Worm (Caenorhabditis elegans): Measurements from ENCODE around the gene bli-5.

ce11 chrIII:13385850-13386249, 43.7 kb downstream of the bli-5 start, which contains the start of gene T03F6.4:
- TF ChIP-seq rcor-1 (GFP tag; IDR thresholded peaks at IDR 0.05) (no peak), K12H6.12 (tag; optimal IDR thresholded peaks at IDR 0.05) (no peak), him-1 (tag; optimal IDR thresholded peaks at IDR 0.05) (no peak), T07F8.4 (tag; optimal IDR thresholded peaks at IDR 0.05) (no peak), akir-1 (GFP tag; optimal IDR thresholded peaks at IDR 0.05) (no peak), ets-4 (GFP tag; optimal IDR thresholded peaks at IDR 0.05) (no peak), unc-130 (GFP tag; optimal IDR thresholded peaks at IDR 0.05) (no peak), Y95B8A.8 (GFP tag; IDR thresholded peaks at IDR 0.05) (no peak), unc-62 (GFP tag; optimal IDR thresholded peaks at IDR 0.05) (no peak), ekl-4 (GFP tag; IDR thresholded peaks at IDR 0.05) (no peak), ztf-3 (GFP tag; optimal IDR thresholded peaks at IDR 0.05) (no peak), ztf-25 (GFP tag; IDR thresholded peaks at IDR 0.05) (no peak), gei-17 (GFP tag; optimal IDR thresholded peaks at IDR 0.05) (no peak), aptf-2 (GFP tag; conservative IDR thresholded peaks at IDR 0.05) (no peak)

All from whole organism, young adult.